Fruit fly (Drosophila melanogaster) whole organism: ENCODE results near the gene Naa40.

Experiments
- CG8478 ChIP-seq: fragments of >200 bp; optimal IDR thresholded peaks from 2 replicates; lab custom pipeline; 2018; ENCODE audit warnings: inconsistent platforms
- Dll ChIP-seq: fragments of >200 bp; optimal IDR thresholded peaks from 2 replicates; lab custom pipeline; 2017
- EcR ChIP-seq, 2 experiments: fragments of >200 bp; optimal IDR thresholded peaks; 2 replicates each; lab custom pipeline; 2017; ENCODE audit warnings: missing biosample characterization in 2 of 2, missing genetic modification characterization in 2 of 2, missing genetic modification reagents in 2 of 2
- pan ChIP-seq: fragments of >200 bp; optimal IDR thresholded peaks from 2 replicates; lab custom pipeline; 2017
- psq ChIP-seq: fragments of >200 bp; optimal IDR thresholded peaks from 2 replicates; lab custom pipeline; 2017
- usp ChIP-seq: fragments of >200 bp; optimal IDR thresholded peaks from 2 replicates; lab custom pipeline; 2017; ENCODE audit warnings: missing biosample characterization, missing genetic modification characterization, mixed read lengths

The Naa40 gene

DNA sequence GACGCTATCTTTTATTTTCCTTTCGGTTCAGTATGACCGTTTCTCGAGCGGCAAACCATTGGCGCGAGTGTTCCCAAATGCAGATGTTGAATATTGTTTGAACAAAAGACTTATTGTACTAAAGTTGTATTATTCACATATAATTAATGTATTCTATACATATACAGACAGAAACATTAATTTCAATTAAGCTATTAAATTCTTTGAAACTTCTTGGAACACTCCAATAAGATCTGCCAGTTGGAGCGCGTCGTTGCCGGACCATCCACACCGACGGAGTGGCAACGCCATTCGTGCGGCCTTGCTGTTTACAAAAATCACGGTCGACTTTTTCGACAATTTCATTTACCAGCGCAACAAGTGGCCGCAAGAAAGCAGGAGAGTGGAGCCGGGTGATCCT lies 20.3 kb upstream of the Naa40 start, which contains the start of the genes Wdr24 and IntS11:
Wdr24 (minus strand) TSS at position 37 of the 400 bp plus-strand sequence.
IntS11 (plus strand) TSS at position 282 of the 400 bp plus-strand sequence.
- TF ChIP-seq EcR (GFP tag; optimal IDR thresholded peaks at IDR 0.05; lab: Kevin White, UChicago) (no peak), pan (lab: Kevin White, UChicago) (no peak), Dll (lab: Kevin White, UChicago) (no peak), psq (lab: Kevin White, UChicago) (no peak), CG8478 (lab: Kevin White, UChicago) (no peak), usp (no peak)

DNA sequence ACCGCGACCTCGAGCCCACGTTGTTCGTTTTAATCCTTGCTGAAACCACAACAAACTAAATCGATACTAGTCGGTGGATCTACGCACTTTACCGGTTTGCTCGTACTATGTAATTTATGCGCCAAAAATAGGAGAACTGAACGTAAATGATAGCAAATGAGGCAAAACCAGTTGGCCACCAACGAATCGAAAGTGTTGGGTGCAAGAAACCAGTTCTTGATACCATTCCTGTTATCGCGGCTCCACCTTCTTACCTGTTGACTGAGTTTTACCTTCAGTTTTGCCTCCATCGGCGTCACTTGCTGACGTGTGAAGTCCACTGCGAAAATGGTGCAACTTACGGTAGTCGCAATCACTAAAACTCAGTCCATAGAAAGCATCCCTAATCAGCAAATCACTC lies 15.3 kb upstream of the Naa40 start:
- TF ChIP-seq Dll (lab: Kevin White, UChicago): no peak
- no peak for TF ChIP-seq pan (lab: Kevin White, UChicago)
- TF ChIP-seq psq (lab: Kevin White, UChicago): no peak
- no peak for TF ChIP-seq EcR (GFP tag; optimal IDR thresholded peaks at IDR 0.05; lab: Kevin White, UChicago)
- TF ChIP-seq CG8478 (lab: Kevin White, UChicago): no peak
- no peak for TF ChIP-seq usp

DNA sequence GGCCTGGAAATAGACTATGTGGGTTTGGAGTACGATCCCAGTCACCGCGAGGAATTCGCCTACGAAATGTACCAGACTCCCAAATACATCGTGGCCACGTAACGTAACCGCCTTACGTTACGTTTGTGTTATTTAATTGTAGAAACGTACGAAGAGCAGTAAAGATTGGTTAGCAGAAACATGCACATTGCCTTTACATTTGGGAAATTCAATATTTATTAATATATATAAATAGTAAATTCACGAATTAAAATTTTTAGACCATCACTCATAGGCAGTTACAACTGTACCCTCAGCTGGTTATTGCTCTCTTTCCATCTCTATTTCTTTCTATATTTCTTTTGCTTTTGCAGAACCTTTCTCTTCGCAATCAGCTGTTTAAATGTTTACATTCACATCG lies 13.1 kb upstream of the Naa40 start, which contains the start of gene Gnpnat:
Gnpnat (plus strand) TSS at position 385 of the 400 bp plus-strand sequence.
- TF ChIP-seq CG8478 (lab: Kevin White, UChicago) (no peak), psq (lab: Kevin White, UChicago) (no peak), EcR (GFP tag; optimal IDR thresholded peaks at IDR 0.05; lab: Kevin White, UChicago) (no peak)

- TF ChIP-seq psq (lab: Kevin White, UChicago) (no peak), CG8478 (lab: Kevin White, UChicago) (no peak), pan (lab: Kevin White, UChicago) (no peak), usp (no peak), EcR (GFP tag; optimal IDR thresholded peaks at IDR 0.05; lab: Kevin White, UChicago) (no peak), Dll (lab: Kevin White, UChicago) (no peak)
These were observed 11.9 kb upstream of the Naa40 start, which contains the start of the genes CG7601 and CIA30 for dm6 chr3R:29736678-29737093. Gene CG7601, minus strand, starts transcription at chr3R:29736745. Gene CIA30, plus strand, starts transcription at chr3R:29736965.

DNA sequence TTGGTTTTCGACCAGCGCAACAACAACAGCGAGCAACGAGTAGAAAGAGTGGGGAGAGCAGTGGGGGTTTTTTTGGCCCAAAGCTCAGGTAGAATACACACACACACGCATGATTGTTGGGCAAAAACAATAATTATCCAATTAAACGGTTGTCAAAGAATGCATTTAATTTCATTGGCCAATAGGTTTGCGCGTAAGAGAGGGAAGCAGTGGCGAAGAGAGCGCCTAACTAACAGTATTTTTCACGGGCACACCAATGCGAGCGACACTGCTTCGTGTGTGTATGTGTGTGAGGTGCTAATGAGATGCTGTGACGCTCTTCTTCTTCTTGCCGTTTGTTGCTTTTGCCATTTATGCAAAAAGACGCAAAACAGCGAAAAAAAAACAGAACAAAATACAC lies 1.5 kb upstream of the Naa40 start:
- no peak for TF ChIP-seq psq (lab: Kevin White, UChicago)
- peak; percentile 52 for TF ChIP-seq Dll (lab: Kevin White, UChicago)

- TF ChIP-seq psq (lab: Kevin White, UChicago): no peak
- TF ChIP-seq pan (lab: Kevin White, UChicago): no peak
- TF ChIP-seq usp: no peak
- TF ChIP-seq CG8478 (lab: Kevin White, UChicago): no peak
- TF ChIP-seq EcR (GFP tag; optimal IDR thresholded peaks at IDR 0.05; lab: Kevin White, UChicago): no peak
- no peak for TF ChIP-seq Dll (lab: Kevin White, UChicago)
These were observed 959 bp upstream of the Naa40 start, which contains the start of gene Kul for dm6 chr3R:29725577-29726240. Gene Kul, plus strand, starts transcription at chr3R:29725830.

- TF ChIP-seq CG8478 (lab: Kevin White, UChicago): no peak
- TF ChIP-seq usp: no peak
- TF ChIP-seq Dll (lab: Kevin White, UChicago): no peak
- TF ChIP-seq psq (lab: Kevin White, UChicago): no peak
- TF ChIP-seq EcR (GFP tag; optimal IDR thresholded peaks at IDR 0.05; lab: Kevin White, UChicago): no peak
- no peak for TF ChIP-seq pan (lab: Kevin White, UChicago)
These were observed 1.6 kb downstream of the Naa40 start, which contains the start of gene Pcd for dm6 chr3R:29723048-29723656. Gene Pcd, plus strand, starts transcription at chr3R:29723163.

DNA sequence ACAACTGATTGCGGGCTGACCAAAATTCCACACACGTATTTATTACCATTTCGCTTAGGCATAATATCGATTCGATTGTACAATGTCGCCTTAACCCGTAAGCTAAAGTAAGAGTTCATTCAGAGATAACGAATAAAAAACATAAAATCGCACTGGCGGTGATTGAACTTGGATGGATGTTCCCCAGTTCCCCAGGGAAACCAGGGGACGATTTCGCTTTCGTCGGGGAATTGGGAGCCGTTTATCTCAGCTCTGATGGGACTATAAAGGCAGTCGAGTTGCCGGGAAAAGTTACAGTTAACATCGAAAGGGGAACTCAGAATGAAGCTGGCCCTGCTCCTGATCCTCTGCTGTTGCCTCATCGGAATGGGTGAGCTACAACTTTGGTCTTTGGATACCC lies 2.5 kb downstream of the Naa40 start, which contains the start of gene CG34296:
CG34296 (plus strand) TSS at position 301 of the 400 bp plus-strand sequence.
- TF ChIP-seq EcR (GFP tag; optimal IDR thresholded peaks at IDR 0.05; lab: Kevin White, UChicago) (no peak), CG8478 (lab: Kevin White, UChicago) (no peak), psq (lab: Kevin White, UChicago) (no peak), usp (no peak), pan (lab: Kevin White, UChicago) (no peak), Dll (lab: Kevin White, UChicago) (no peak)

DNA sequence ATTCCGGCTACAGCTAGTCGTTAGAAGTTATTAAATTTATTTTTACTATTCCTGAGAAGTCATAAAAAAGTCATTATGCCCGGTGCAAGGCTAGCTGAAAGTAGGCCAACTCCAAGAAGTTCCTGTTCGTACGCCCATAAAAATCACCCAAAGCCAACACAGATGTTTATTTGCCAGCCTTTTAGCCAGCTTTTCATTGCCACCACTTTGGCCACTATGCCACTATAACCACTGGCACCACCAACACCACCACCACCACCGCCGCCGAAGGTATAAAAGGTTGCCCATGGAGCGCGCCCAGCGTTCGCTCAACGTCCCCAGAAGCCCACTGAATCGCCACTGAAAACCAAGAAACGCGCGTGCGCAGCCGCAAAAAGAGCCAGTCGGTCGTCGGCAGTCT lies 6.4 kb downstream of the Naa40 start, which contains the start of gene CG15506:
CG15506 (plus strand) TSS at position 301 of the 400 bp plus-strand sequence.
- TF ChIP-seq usp: no peak
- no peak for TF ChIP-seq psq (lab: Kevin White, UChicago)
- no peak for TF ChIP-seq CG8478 (lab: Kevin White, UChicago)
- no peak for TF ChIP-seq EcR (GFP tag; optimal IDR thresholded peaks at IDR 0.05; lab: Kevin White, UChicago)

- TF ChIP-seq pan (lab: Kevin White, UChicago): no peak
- TF ChIP-seq EcR (GFP tag; optimal IDR thresholded peaks at IDR 0.05; lab: Kevin White, UChicago): no peak
- no peak for TF ChIP-seq CG8478 (lab: Kevin White, UChicago)
- TF ChIP-seq Dll (lab: Kevin White, UChicago): no peak
- no peak for TF ChIP-seq psq (lab: Kevin White, UChicago)
- no peak for TF ChIP-seq usp
These were observed 7.2 kb downstream of the Naa40 start for dm6 chr3R:29717519-29717918.

DNA sequence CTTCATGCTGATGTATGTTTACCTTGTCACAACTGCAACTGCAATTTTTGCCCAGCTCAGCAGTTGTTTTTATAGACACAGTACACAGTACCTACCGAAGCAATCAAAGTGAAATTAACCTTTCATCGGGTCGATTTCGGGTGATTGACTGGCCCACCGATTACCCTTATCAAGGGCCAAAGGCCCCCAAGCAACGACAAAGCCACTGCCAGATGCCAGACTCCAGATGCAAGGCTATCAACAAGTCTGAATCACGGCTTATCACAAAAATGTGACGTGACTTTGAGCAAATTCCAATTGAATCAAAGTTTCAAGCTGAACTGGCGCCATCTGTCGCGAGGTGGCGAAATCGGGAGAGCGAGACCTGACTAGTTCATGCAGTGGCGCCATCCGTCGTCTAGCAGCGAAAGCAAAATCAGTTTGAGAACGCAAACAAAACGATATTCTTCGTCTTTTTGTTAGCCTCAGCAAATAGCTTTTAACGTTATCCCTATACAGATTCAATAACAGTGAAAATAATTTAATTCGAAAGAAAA lies 7.9 kb downstream of the Naa40 start, which contains the start of gene Obp99b:
Obp99b (minus strand) TSS at position 115 of the 536 bp plus-strand sequence.
- TF ChIP-seq EcR (GFP tag; optimal IDR thresholded peaks at IDR 0.05; lab: Kevin White, UChicago) (no peak), psq (lab: Kevin White, UChicago) (no peak), Dll (lab: Kevin White, UChicago) (no peak), usp (no peak), pan (lab: Kevin White, UChicago) (no peak), CG8478 (lab: Kevin White, UChicago) (no peak)
